Worm (Caenorhabditis elegans): ENCODE measurements around the gene cdc-14.

Gene cdc-14

DNA sequence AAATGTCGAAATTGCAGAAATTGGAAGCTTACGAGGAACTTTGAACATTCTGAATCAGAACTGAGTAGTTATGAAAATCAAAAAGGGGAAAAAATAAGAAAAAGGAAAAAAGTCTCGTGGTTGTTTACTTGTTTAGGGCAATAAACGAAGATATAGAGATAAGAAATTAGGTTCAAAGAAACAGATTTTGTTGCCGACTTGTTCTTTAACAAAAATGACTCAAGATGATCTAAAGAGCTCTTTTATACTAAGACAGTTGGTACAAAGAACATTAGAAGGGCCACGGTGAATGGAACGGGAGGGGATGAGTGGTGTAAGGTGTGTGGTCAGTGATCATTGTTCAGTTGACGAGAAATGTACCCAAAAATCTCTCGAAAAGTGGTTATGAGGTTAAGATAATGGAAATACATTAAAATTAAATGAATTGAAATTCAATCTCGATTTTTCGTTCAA, 45.8 kb downstream of the cdc-14 start, which contains the start of gene acdh-2:
TSS of gene acdh-2 (minus strand) at position 51 of the 453 bp plus-strand sequence.
- TF ChIP-seq sma-9 (GFP tag; optimal IDR thresholded peaks at IDR 0.05) (no peak), sma-9 (tag; optimal IDR thresholded peaks at IDR 0.05) (no peak), gmeb-1 (tag; optimal IDR thresholded peaks at IDR 0.05) (no peak), unc-55 (GFP tag; optimal IDR thresholded peaks at IDR 0.05) (no peak), Y55F3AM.14 (GFP tag; optimal IDR thresholded peaks at IDR 0.05) (no peak), ZK546.5 (tag; optimal IDR thresholded peaks at IDR 0.05) (no peak), alr-1 (tag; optimal IDR thresholded peaks at IDR 0.05) (no peak), egl-27 (tag; optimal IDR thresholded peaks at IDR 0.05) (no peak), lin-39 (tag; optimal IDR thresholded peaks at IDR 0.05) (no peak)

DNA sequence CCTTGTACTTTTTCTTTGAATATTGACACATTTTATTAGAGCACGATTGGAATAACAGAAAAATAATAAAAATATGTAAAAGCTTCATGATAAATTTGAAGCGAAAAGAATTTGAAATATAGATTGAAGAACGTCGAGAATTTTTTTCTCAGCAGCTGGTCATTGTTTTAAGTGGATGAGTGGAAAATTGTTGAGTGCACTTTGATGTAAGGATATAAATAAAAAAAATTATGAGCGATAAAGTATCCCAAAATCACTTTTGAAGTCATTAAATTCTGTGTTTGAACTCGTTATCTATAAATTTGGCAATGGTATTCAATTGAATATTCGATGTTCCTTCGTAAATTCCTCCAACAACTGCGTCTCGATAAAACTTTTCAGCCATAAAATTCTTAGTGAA, 48.5 kb downstream of the cdc-14 start, which contains the start of gene ins-13:
TSS of gene ins-13 (minus strand) at position 101 of the 400 bp plus-strand sequence.
- TF ChIP-seq gmeb-1 (tag; optimal IDR thresholded peaks at IDR 0.05) (no peak), ztf-4 (tag; optimal IDR thresholded peaks at IDR 0.05) (no peak), aly-2 (tag; optimal IDR thresholded peaks at IDR 0.05) (no peak), mdl-1 (tag; optimal IDR thresholded peaks at IDR 0.05) (no peak), blmp-1 (tag; optimal IDR thresholded peaks at IDR 0.05; ENCODE audit: insufficient read depth) (no peak), R02D3.7 (tag; optimal IDR thresholded peaks at IDR 0.05) (no peak), elt-3 (tag; optimal IDR thresholded peaks at IDR 0.05) (no peak), nhr-77 (tag; optimal IDR thresholded peaks at IDR 0.05) (no peak), snpc-4 (tag; optimal IDR thresholded peaks at IDR 0.05) (no peak), ZK546.5 (tag; optimal IDR thresholded peaks at IDR 0.05) (no peak), sma-9 (GFP tag; optimal IDR thresholded peaks at IDR 0.05) (no peak), sma-9 (tag; optimal IDR thresholded peaks at IDR 0.05) (no peak), nhr-6 (tag; optimal IDR thresholded peaks at IDR 0.05) (no peak), nhr-10 (tag; optimal IDR thresholded peaks at IDR 0.05) (no peak), sem-4 (tag; optimal IDR thresholded peaks at IDR 0.05) (no peak), peb-1 (tag; optimal IDR thresholded peaks at IDR 0.05) (no peak), nhr-21 (tag; optimal IDR thresholded peaks at IDR 0.05) (no peak), ceh-16 (tag; optimal IDR thresholded peaks at IDR 0.05) (no peak), ama-1 (optimal IDR thresholded peaks at IDR 0.05) (no peak), nhr-23 (tag; optimal IDR thresholded peaks at IDR 0.05) (no peak), unc-39 (tag; optimal IDR thresholded peaks at IDR 0.05) (no peak)

- TF ChIP-seq nhr-6 (tag; optimal IDR thresholded peaks at IDR 0.05) (peak; percentile 16), lsy-2 (tag; optimal IDR thresholded peaks at IDR 0.05) (peak in 1 of 2 experiments; percentile 73), nhr-129 (tag; optimal IDR thresholded peaks at IDR 0.05) (peak; percentile 89), nhr-23 (tag; optimal IDR thresholded peaks at IDR 0.05) (no peak), nhr-10 (tag; optimal IDR thresholded peaks at IDR 0.05) (peak; percentile 15), sma-3 (GFP tag; optimal IDR thresholded peaks at IDR 0.05) (peak; percentile 66), nhr-25 (tag; optimal IDR thresholded peaks at IDR 0.05) (no peak), ama-1 (optimal IDR thresholded peaks at IDR 0.05) (peak; percentile 93), lin-13 (GFP tag; optimal IDR thresholded peaks at IDR 0.05) (peak; percentile 27), nhr-77 (tag; optimal IDR thresholded peaks at IDR 0.05) (peak; percentile 6), dmd-4 (tag; optimal IDR thresholded peaks at IDR 0.05) (no peak), nhr-11 (tag; optimal IDR thresholded peaks at IDR 0.05) (no peak), fos-1 (tag; optimal IDR thresholded peaks at IDR 0.05) (peak; percentile 11), sma-9 (GFP tag; optimal IDR thresholded peaks at IDR 0.05) (peak; percentile 76), sma-9 (tag; optimal IDR thresholded peaks at IDR 0.05) (no peak), aly-2 (tag; optimal IDR thresholded peaks at IDR 0.05) (no peak), mbf-1 (tag; optimal IDR thresholded peaks at IDR 0.05) (no peak), gmeb-1 (tag; optimal IDR thresholded peaks at IDR 0.05) (peak; percentile 66), crh-2 (tag; optimal IDR thresholded peaks at IDR 0.05) (peak; percentile 60), nhr-21 (tag; optimal IDR thresholded peaks at IDR 0.05) (peak; percentile 85), snpc-4 (tag; optimal IDR thresholded peaks at IDR 0.05) (peak; percentile 98)
Observed at ce11 chrII:5544145-5544515, 49.1 kb downstream of the cdc-14 start.

DNA sequence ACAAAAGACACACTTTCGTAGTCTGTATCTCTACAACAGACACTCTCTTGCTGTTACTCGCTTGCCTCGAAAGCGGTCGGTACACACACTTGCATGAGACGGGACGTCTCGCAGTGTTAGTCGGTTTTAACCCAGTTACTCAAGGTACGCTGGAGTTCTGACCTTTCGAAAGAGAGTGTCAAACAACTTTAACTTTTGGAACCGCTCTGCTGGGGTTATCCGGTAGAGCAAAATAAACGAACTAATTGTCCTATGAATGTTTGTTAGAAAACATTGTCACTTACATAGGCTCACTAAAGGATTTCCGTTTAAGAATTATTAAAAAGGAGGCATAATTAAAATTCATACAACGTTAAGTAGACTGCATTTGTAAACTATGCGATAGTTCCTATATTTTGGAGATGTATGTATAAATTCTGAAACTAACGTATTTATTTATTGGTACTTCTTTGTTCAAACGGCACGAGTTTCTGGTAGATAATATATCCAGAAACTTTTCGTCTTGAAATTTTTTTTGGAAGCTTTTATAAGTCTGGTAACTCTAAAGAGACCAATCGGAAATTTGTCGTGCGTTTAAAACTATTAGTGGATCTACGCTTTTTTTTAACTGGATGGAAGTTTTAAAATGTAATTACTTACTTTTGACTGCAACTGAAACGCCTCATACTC, 49.6 kb downstream of the cdc-14 start:
- TF ChIP-seq zag-1 (tag; optimal IDR thresholded peaks at IDR 0.05) (peak; percentile 98), fos-1 (tag; optimal IDR thresholded peaks at IDR 0.05) (peak; percentile 98), sma-3 (GFP tag; optimal IDR thresholded peaks at IDR 0.05) (peak; percentile 98), Y55F3AM.14 (GFP tag; optimal IDR thresholded peaks at IDR 0.05) (peak; percentile 95), mdl-1 (tag; optimal IDR thresholded peaks at IDR 0.05) (peak; percentile 88 to 92), aly-2 (tag; optimal IDR thresholded peaks at IDR 0.05) (peak; percentile 100), mab-5 (tag; optimal IDR thresholded peaks at IDR 0.05) (peak; percentile 96), elt-3 (tag; optimal IDR thresholded peaks at IDR 0.05) (no peak), lin-11 (tag; optimal IDR thresholded peaks at IDR 0.05) (peak; percentile 98), gmeb-1 (tag; optimal IDR thresholded peaks at IDR 0.05) (peak; percentile 95), peb-1 (tag; optimal IDR thresholded peaks at IDR 0.05) (peak; percentile 59), nhr-23 (tag; optimal IDR thresholded peaks at IDR 0.05) (no peak), snpc-4 (tag; optimal IDR thresholded peaks at IDR 0.05) (peak; percentile 100), C34F6.9 (tag; optimal IDR thresholded peaks at IDR 0.05) (peak; percentile 99), F13H6.1 (tag; optimal IDR thresholded peaks at IDR 0.05) (peak; percentile 98), ceh-16 (tag; optimal IDR thresholded peaks at IDR 0.05) (peak; percentile 93), dmd-4 (tag; optimal IDR thresholded peaks at IDR 0.05) (peak; percentile 71), sem-4 (tag; optimal IDR thresholded peaks at IDR 0.05) (peak; percentile 98), elt-1 (tag; optimal IDR thresholded peaks at IDR 0.05) (no peak), ama-1 (optimal IDR thresholded peaks at IDR 0.05) (peak; percentile 100), crh-2 (tag; optimal IDR thresholded peaks at IDR 0.05) (peak; percentile 99), nhr-129 (tag; optimal IDR thresholded peaks at IDR 0.05) (peak; percentile 99), unc-39 (tag; optimal IDR thresholded peaks at IDR 0.05) (peak; percentile 76), ztf-11 (tag; optimal IDR thresholded peaks at IDR 0.05) (peak; percentile 62), nhr-12 (tag; optimal IDR thresholded peaks at IDR 0.05) (peak; percentile 74), mbf-1 (tag; optimal IDR thresholded peaks at IDR 0.05) (peak; percentile 61)

Data from whole organism, L2 larva.